Worm (Caenorhabditis elegans) whole organism, late embryonic: Measurements from ENCODE around the gene F54H12.2.

Source experiments
- ceh-19 ChIP-seq: fragments of 200-800 bp; sonication (Bioruptor generic); optimal IDR thresholded peaks from 2 replicates; lab custom pipeline; 2018; ENCODE audit warnings: mild to moderate bottlenecking, missing genetic modification characterization, missing compliant biosample characterization
- ceh-31 ChIP-seq: sonication (generic microtip); optimal IDR thresholded peaks from 2 replicates; lab custom pipeline; 2016; ENCODE audit warnings: missing genetic modification characterization, missing compliant biosample characterization
- che-1 ChIP-seq: sonication (generic microtip); optimal IDR thresholded peaks from 2 replicates; lab custom pipeline; 2016; ENCODE audit warnings: mild to moderate bottlenecking, missing genetic modification characterization, missing compliant biosample characterization
- elt-4 ChIP-seq: sonication (generic microtip); optimal IDR thresholded peaks from 2 replicates; lab custom pipeline; 2016; ENCODE audit warnings: missing genetic modification characterization, missing compliant biosample characterization
- eyg-1 ChIP-seq: sonication (generic microtip); optimal IDR thresholded peaks from 2 replicates; lab custom pipeline; 2016; ENCODE audit warnings: missing genotype, missing genetic modification characterization, missing compliant biosample characterization
- hlh-30 ChIP-seq: sonication (generic microtip); optimal IDR thresholded peaks from 2 replicates; lab custom pipeline; 2017; ENCODE audit warnings: antibody characterized with exemption, missing genetic modification characterization, missing compliant biosample characterization; ENCODE audit not compliant: insufficient read depth
- odd-2 ChIP-seq: sonication (generic microtip); optimal IDR thresholded peaks from 2 replicates; lab custom pipeline; 2017; ENCODE audit warnings: antibody characterized with exemption, mild to moderate bottlenecking, missing genetic modification characterization, missing compliant biosample characterization
- pag-3 ChIP-seq: sonication (generic microtip); optimal IDR thresholded peaks from 2 replicates; lab custom pipeline; 2016; ENCODE audit warnings: missing compliant biosample characterization, missing genetic modification characterization, borderline replicate concordance
- unc-3 ChIP-seq, 2 experiments: fragments of 200-800 bp in 1 of 2; sonication (Bioruptor generic) in 1 of 2; sonication (generic microtip) in 1 of 2; conservative IDR thresholded peaks in 1 of 2; optimal IDR thresholded peaks in 1 of 2; 2 replicates each; pipeline versions ENCODE4 v1.3.6 to Lab custom; 2016 to 2022; ENCODE audit warnings: missing compliant biosample characterization in 2 of 2, missing genetic modification characterization in 2 of 2, missing genetic modification reagents in 1 of 2
- unc-86 ChIP-seq: sonication (generic microtip); optimal IDR thresholded peaks from 2 replicates; lab custom pipeline; 2016; ENCODE audit warnings: missing genetic modification characterization, missing compliant biosample characterization

ce11 chrIII:7972687-7973086 lies 8.3 kb downstream of the F54H12.2 start:
- TF ChIP-seq eyg-1, result no peak
- no peak for TF ChIP-seq odd-2 (tag; lab: Kevin White, UChicago)
- no peak for TF ChIP-seq ceh-31 (tag; lab: Kevin White, UChicago)
- TF ChIP-seq unc-3 (GFP tag; conservative IDR thresholded peaks at IDR 0.05; lab: Robert Waterston, UW), result no peak
- no peak for TF ChIP-seq unc-3 (tag; optimal IDR thresholded peaks at IDR 0.05; lab: Kevin White, UChicago)
- no peak for TF ChIP-seq elt-4 (tag; lab: Kevin White, UChicago)
- TF ChIP-seq pag-3 (tag; lab: Kevin White, UChicago), result no peak
- no peak for TF ChIP-seq ceh-19 (GFP tag; lab: Kevin White, UChicago)
- no peak for TF ChIP-seq hlh-30 (tag; lab: Kevin White, UChicago)
- no peak for TF ChIP-seq che-1 (tag; lab: Kevin White, UChicago)
- TF ChIP-seq unc-86 (tag; lab: Kevin White, UChicago), result no peak
